Fruit fly (Drosophila melanogaster): ENCODE data around the gene Npc2e.

Npc2e gene

DNA sequence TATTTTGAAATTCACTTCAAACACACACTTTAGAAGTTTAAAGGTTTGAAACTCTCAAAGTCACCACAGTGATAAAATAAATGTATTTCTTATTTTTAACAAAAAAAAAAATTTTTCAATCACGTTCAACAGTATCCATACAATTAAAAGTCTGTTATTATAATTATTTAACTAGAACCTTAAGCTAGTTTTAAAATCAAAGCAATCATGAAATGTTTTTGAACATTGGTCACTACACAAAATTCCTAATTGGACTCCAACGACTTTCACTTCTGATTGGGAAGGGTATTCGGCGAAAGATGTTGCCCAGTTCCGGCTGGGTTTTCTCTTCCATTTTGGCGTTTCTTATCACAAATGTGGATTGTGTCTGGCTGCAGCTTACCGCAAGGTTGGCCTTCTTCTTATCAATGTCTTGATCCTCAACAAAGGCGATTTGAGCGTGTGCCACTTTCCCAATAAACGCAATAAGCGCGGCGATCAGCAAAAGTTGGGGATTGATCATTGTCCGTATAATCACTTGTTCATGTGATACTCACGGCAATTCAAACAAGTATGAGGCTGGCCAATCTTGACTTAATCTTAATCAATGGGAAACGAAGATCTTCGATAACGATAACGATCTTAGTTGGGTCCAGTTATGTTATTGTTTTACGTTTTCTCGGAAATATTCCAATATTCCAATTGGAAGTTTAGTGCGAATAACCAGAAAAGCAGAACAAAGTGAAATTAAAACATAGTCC is 4.9 kb upstream of the Npc2e start (continued):
- TF ChIP-seq CG16863 (GFP tag; optimal IDR thresholded peaks at IDR 0.05) (no peak), CG17359 (tag; optimal IDR thresholded peaks at IDR 0.05) (peak; percentile 22), wek (GFP tag; optimal IDR thresholded peaks at IDR 0.05) (no peak), Fer2 (tag; optimal IDR thresholded peaks at IDR 0.05) (no peak), Eip74EF (GFP tag; optimal IDR thresholded peaks at IDR 0.05) (peak in 1 of 2 experiments; percentile 39), CG8281 (tag; optimal IDR thresholded peaks at IDR 0.05) (peak; percentile 11), CG1647 (GFP tag; optimal IDR thresholded peaks at IDR 0.05) (no peak), tup (GFP tag; optimal IDR thresholded peaks at IDR 0.05) (no peak), YL-1 (GFP tag; optimal IDR thresholded peaks at IDR 0.05) (no peak), dpn (GFP tag; optimal IDR thresholded peaks at IDR 0.05) (peak in 1 of 2 experiments; percentile 18), Deaf1 (tag; optimal IDR thresholded peaks at IDR 0.05) (no peak), CG18619 (GFP tag; optimal IDR thresholded peaks at IDR 0.05) (peak; percentile 51), CG7357 (GFP tag; IDR thresholded peaks at IDR 0.05) (no peak), sna (GFP tag; IDR thresholded peaks at IDR 0.05; ENCODE audit: partially characterized antibody) (no peak), MBD-R2 (GFP tag; IDR thresholded peaks at IDR 0.05) (0 out of 2 replicates have a peak, but pooled peaks have one; percentile 7), en (GFP tag; optimal IDR thresholded peaks at IDR 0.05) (no peak), Doc2 (GFP tag; IDR thresholded peaks at IDR 0.05) (no peak), CG6689 (GFP tag; IDR thresholded peaks at IDR 0.05) (0 out of 2 replicates have a peak, but pooled peaks have one; percentile 22), Ptx1 (GFP tag; IDR thresholded peaks at IDR 0.05) (peak; percentile 37; the same call in 1 of the 2 replicates), CG9797 (GFP tag; optimal IDR thresholded peaks at IDR 0.05) (no peak), nau (GFP tag; optimal IDR thresholded peaks at IDR 0.05) (no peak), gsb (GFP tag; IDR thresholded peaks at IDR 0.05) (no peak), scrt (GFP tag; optimal IDR thresholded peaks at IDR 0.05) (peak; percentile 5), CG9215 (GFP tag; IDR thresholded peaks at IDR 0.05) (no peak), Atf6 (GFP tag; IDR thresholded peaks at IDR 0.05) (no peak), sisA (GFP tag; IDR thresholded peaks at IDR 0.05) (peak; percentile 26), pzg (GFP tag; optimal IDR thresholded peaks at IDR 0.05) (no peak), CG2889 (GFP tag; IDR thresholded peaks at IDR 0.05) (0 out of 3 replicates have a peak, but pooled peaks have one; percentile 21), CoRest (tag; optimal IDR thresholded peaks at IDR 0.05) (peak; percentile 68), Spps (tag; optimal IDR thresholded peaks at IDR 0.05) (no peak), CG11247 (GFP tag; IDR thresholded peaks at IDR 0.05) (no peak), bcd (GFP tag; optimal IDR thresholded peaks at IDR 0.05) (peak; percentile 17), CG4424 (GFP tag; optimal IDR thresholded peaks at IDR 0.05) (peak; percentile 42), chn (GFP tag; optimal IDR thresholded peaks at IDR 0.05) (no peak), CG10366 (GFP tag; IDR thresholded peaks at IDR 0.05) (peak; percentile 12; the same call in 1 of the 2 replicates), Sox102F (GFP tag; optimal IDR thresholded peaks at IDR 0.05) (no peak), mirr (GFP tag; optimal IDR thresholded peaks at IDR 0.05) (no peak), CG12744 (GFP tag; optimal IDR thresholded peaks at IDR 0.05) (no peak), CG15269 (tag; optimal IDR thresholded peaks at IDR 0.05) (peak; percentile 64), CG4282 (GFP tag; optimal IDR thresholded peaks at IDR 0.05) (no peak), Scr (GFP tag; IDR thresholded peaks at IDR 0.05; ENCODE audit: partially characterized antibody) (no peak), CG43689 (GFP tag; IDR thresholded peaks at IDR 0.05) (no peak), amos (GFP tag; IDR thresholded peaks at IDR 0.05; ENCODE audit: partially characterized antibody) (no peak), CG1233 (GFP tag; optimal IDR thresholded peaks at IDR 0.05) (peak; percentile 45), CG4404 (GFP tag; IDR thresholded peaks at IDR 0.05) (no peak), row (GFP tag; IDR thresholded peaks at IDR 0.05) (peak; percentile 67), TFAM (GFP tag; optimal IDR thresholded peaks at IDR 0.05) (no peak), ind (GFP tag; optimal IDR thresholded peaks at IDR 0.05) (peak; percentile 23), cwo (GFP tag; optimal IDR thresholded peaks at IDR 0.05) (peak; percentile 16)
